Worm (Caenorhabditis elegans) whole organism, early embryonic: Measurements from ENCODE around the gene ard-1.

ENCODE experiments used
- B0310.2 ChIP-seq: sonication (generic microtip); optimal IDR thresholded peaks from 2 replicates; lab custom pipeline; 2016; ENCODE audit warnings: mild to moderate bottlenecking, missing genetic modification characterization, missing compliant biosample characterization
- F13C5.2 ChIP-seq: sonication (generic microtip); optimal IDR thresholded peaks from 2 replicates; lab custom pipeline; 2017; ENCODE audit warnings: mild to moderate bottlenecking, missing genetic modification characterization, inconsistent platforms, missing compliant biosample characterization
- aly-1 ChIP-seq: sonication (generic microtip); optimal IDR thresholded peaks from 2 replicates; lab custom pipeline; 2016; ENCODE audit warnings: missing genetic modification characterization, missing compliant biosample characterization
- ama-1 ChIP-seq: fragments of 150-350 bp; optimal IDR thresholded peaks from 2 replicates; lab custom pipeline; 2014
- ceh-13 ChIP-seq: fragments of 200-800 bp; sonication (Bioruptor generic); optimal IDR thresholded peaks from 2 replicates; lab custom pipeline; 2018; ENCODE audit warnings: mild to moderate bottlenecking, missing genetic modification characterization, missing compliant biosample characterization
- ceh-36 ChIP-seq: sonication (generic microtip); optimal IDR thresholded peaks from 2 replicates; lab custom pipeline; 2016; ENCODE audit warnings: missing genetic modification characterization, inconsistent platforms, missing compliant biosample characterization
- ets-7 ChIP-seq: sonication (generic microtip); optimal IDR thresholded peaks from 2 replicates; lab custom pipeline; 2016; ENCODE audit warnings: missing genotype, missing genetic modification characterization, missing compliant biosample characterization
- flt-1 ChIP-seq: fragments of 200-800 bp; sonication (Bioruptor generic); IDR thresholded peaks from 2 replicates; pipeline ENCODE4 v1.3.6; 2022; ENCODE audit warnings: missing genetic modification characterization, missing compliant biosample characterization
- hmbx-1 ChIP-seq: sonication (generic microtip); optimal IDR thresholded peaks from 2 replicates; lab custom pipeline; 2016; ENCODE audit warnings: mild to moderate bottlenecking, missing genetic modification characterization, missing compliant biosample characterization
- hmg-4 ChIP-seq: fragments of 200-800 bp; sonication (Bioruptor generic); optimal IDR thresholded peaks from 2 replicates; lab custom pipeline; 2018; ENCODE audit warnings: mild to moderate bottlenecking, missing genetic modification characterization, missing compliant biosample characterization
- hnd-1 ChIP-seq: sonication (generic microtip); optimal IDR thresholded peaks from 2 replicates; lab custom pipeline; 2016; ENCODE audit warnings: missing genetic modification characterization, missing compliant biosample characterization
- pes-1 ChIP-seq: fragments of 200-800 bp; sonication (Bioruptor generic); IDR thresholded peaks from 2 replicates; pipeline ENCODE4 v1.3.6; 2022; ENCODE audit warnings: missing genetic modification reagents, missing genetic modification characterization, missing compliant biosample characterization
- scrt-1 ChIP-seq: fragments of 200-800 bp; sonication (Bioruptor generic); IDR thresholded peaks from 2 replicates; pipeline ENCODE4 v1.3.6; 2022; ENCODE audit warnings: missing genetic modification characterization, missing compliant biosample characterization
- tbx-11 ChIP-seq: fragments of 200-800 bp; sonication (Bioruptor generic); IDR thresholded peaks from 2 replicates; pipeline ENCODE4 v1.3.6; 2022; ENCODE audit warnings: missing genetic modification characterization, missing compliant biosample characterization

DNA sequence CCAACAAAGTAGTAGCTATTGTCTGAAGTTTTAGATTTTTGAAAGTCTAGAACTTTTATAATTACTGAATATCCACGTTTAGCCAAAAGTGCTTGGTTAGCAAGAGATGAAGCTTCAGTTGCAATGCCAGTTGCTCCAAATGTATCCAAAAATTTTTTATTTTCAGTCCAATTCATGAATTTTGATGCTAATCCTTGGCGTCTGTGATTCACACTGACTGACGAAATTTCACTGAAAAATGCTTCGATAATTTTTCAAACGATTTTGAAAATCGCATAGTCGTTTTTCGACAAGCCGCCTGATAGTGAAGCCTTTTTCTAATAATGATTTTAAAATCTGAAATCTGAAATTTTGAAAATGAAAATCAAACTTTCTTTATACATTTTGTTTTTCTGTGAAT, 37.0 kb upstream of the ard-1 start:
- TF ChIP-seq ceh-36 (no peak), B0310.2 (no peak), pes-1 (GFP tag; lab: Robert Waterston, UW) (no peak), hmbx-1 (tag; lab: Kevin White, UChicago) (no peak), ets-7 (tag; lab: Kevin White, UChicago) (no peak), F13C5.2 (tag; lab: Kevin White, UChicago) (no peak), ama-1 (lab: Kevin White, UChicago) (no peak), ceh-13 (no peak), hmg-4 (no peak), scrt-1 (GFP tag; lab: Robert Waterston, UW) (no peak), hnd-1 (tag; lab: Kevin White, UChicago) (no peak), aly-1 (tag; lab: Kevin White, UChicago) (no peak), flt-1 (GFP tag; lab: Robert Waterston, UW) (no peak), tbx-11 (GFP tag; lab: Robert Waterston, UW) (no peak)
